Worm (Caenorhabditis elegans) whole organism, L3 larva: ENCODE measurements around the gene T09F3.2.

Source experiments
- ZK546.5 ChIP-seq: sonication (generic microtip); optimal IDR thresholded peaks from 2 replicates; lab custom pipeline; 2017; ENCODE audit warnings: missing biosample characterization, missing genetic modification characterization
- ceh-16 ChIP-seq: sonication (generic microtip); optimal IDR thresholded peaks from 2 replicates; lab custom pipeline; 2017; ENCODE audit warnings: missing biosample characterization, missing genetic modification characterization
- ceh-28 ChIP-seq: fragments of 150-350 bp; optimal IDR thresholded peaks from 2 replicates; lab custom pipeline; 2014; ENCODE audit warnings: missing biosample characterization, missing genetic modification reagents, missing genetic modification characterization
- ceh-82 ChIP-seq: fragments of 150-350 bp; optimal IDR thresholded peaks from 2 replicates; lab custom pipeline; 2014; ENCODE audit warnings: missing biosample characterization, missing genetic modification characterization
- daf-12 ChIP-seq: fragments of 150-350 bp; optimal IDR thresholded peaks from 2 replicates; lab custom pipeline; 2014; ENCODE audit warnings: missing biosample characterization, missing genetic modification reagents, missing genetic modification characterization
- egl-27 ChIP-seq: sonication (generic microtip); optimal IDR thresholded peaks from 4 replicates; lab custom pipeline; 2017; ENCODE audit warnings: missing biosample characterization, missing genetic modification reagents, missing genetic modification characterization
- egl-5 ChIP-seq: fragments of 150-350 bp; optimal IDR thresholded peaks from 2 replicates; lab custom pipeline; 2017; ENCODE audit warnings: missing biosample characterization, missing genetic modification reagents, missing genetic modification characterization, inconsistent platforms
- elt-1 ChIP-seq: fragments of 150-350 bp; optimal IDR thresholded peaks from 2 replicates; lab custom pipeline; 2014; ENCODE audit warnings: missing biosample characterization, missing genetic modification characterization
- elt-2 ChIP-seq: sonication (generic microtip); optimal IDR thresholded peaks from 2 replicates; lab custom pipeline; 2016; ENCODE audit warnings: missing genetic modification reagents, mild to moderate bottlenecking, missing genetic modification characterization, missing compliant biosample characterization
- elt-3 ChIP-seq, 3 experiments: fragments of 150-350 bp in 1 of 3; sonication (generic microtip) in 2 of 3; optimal IDR thresholded peaks; 2 replicates in 2 of 3; 4 replicates in 1 of 3; lab custom pipeline; 2014 to 2017; ENCODE audit warnings: missing biosample characterization in 3 of 3, missing genetic modification characterization in 3 of 3
- eor-1 ChIP-seq, 2 experiments: fragments of 150-350 bp; optimal IDR thresholded peaks; 2 replicates each; lab custom pipeline; 2014 to 2018; ENCODE audit warnings: missing biosample characterization in 2 of 2, missing genetic modification characterization in 2 of 2
- fkh-10 ChIP-seq: sonication (generic microtip); optimal IDR thresholded peaks from 2 replicates; lab custom pipeline; 2017; ENCODE audit warnings: missing biosample characterization, missing genetic modification reagents, missing genetic modification characterization
- fkh-2 ChIP-seq: fragments of 150-350 bp; optimal IDR thresholded peaks from 2 replicates; lab custom pipeline; 2014; ENCODE audit warnings: missing biosample characterization, missing genetic modification reagents, missing genetic modification characterization
- fos-1 ChIP-seq: fragments of 150-350 bp; optimal IDR thresholded peaks from 2 replicates; lab custom pipeline; 2014; ENCODE audit warnings: missing biosample characterization, missing genetic modification characterization
- hmg-11 ChIP-seq: sonication (generic microtip); optimal IDR thresholded peaks from 2 replicates; lab custom pipeline; 2016; ENCODE audit warnings: missing genetic modification characterization, missing compliant biosample characterization
- jun-1 ChIP-seq: fragments of 150-350 bp; optimal IDR thresholded peaks from 2 replicates; lab custom pipeline; 2014; ENCODE audit warnings: missing biosample characterization, missing genetic modification reagents, missing genetic modification characterization
- lin-15B ChIP-seq: fragments of 150-350 bp; optimal IDR thresholded peaks from 2 replicates; lab custom pipeline; 2014; ENCODE audit warnings: missing biosample characterization, missing genetic modification characterization
- lin-39 ChIP-seq: fragments of 150-350 bp; optimal IDR thresholded peaks from 2 replicates; lab custom pipeline; 2018; ENCODE audit warnings: missing biosample characterization, missing genetic modification reagents, missing genetic modification characterization
- lsy-12 ChIP-seq: sonication (generic microtip); optimal IDR thresholded peaks from 2 replicates; lab custom pipeline; 2016; ENCODE audit warnings: mild to moderate bottlenecking, missing genetic modification characterization, missing compliant biosample characterization
- mdl-1 ChIP-seq: fragments of 150-350 bp; optimal IDR thresholded peaks from 2 replicates; lab custom pipeline; 2014; ENCODE audit warnings: missing biosample characterization, missing genetic modification characterization
- nfya-1 ChIP-seq: sonication (generic microtip); optimal IDR thresholded peaks from 2 replicates; lab custom pipeline; 2017; ENCODE audit warnings: missing genetic modification characterization, mild to moderate bottlenecking, missing compliant biosample characterization, antibody characterized with exemption, moderate library complexity; ENCODE audit not compliant: insufficient read depth
- nhr-12 ChIP-seq: fragments of 150-350 bp; optimal IDR thresholded peaks from 2 replicates; lab custom pipeline; 2014; ENCODE audit warnings: missing biosample characterization, missing genetic modification characterization
- nhr-23 ChIP-seq: fragments of 150-350 bp; optimal IDR thresholded peaks from 2 replicates; lab custom pipeline; 2014; ENCODE audit warnings: missing biosample characterization, missing genetic modification reagents, missing genetic modification characterization
- nhr-237 ChIP-seq: fragments of 150-350 bp; optimal IDR thresholded peaks from 2 replicates; lab custom pipeline; 2014; ENCODE audit warnings: missing biosample characterization, missing genetic modification characterization
- nhr-25 ChIP-seq: sonication (generic microtip); optimal IDR thresholded peaks from 2 replicates; lab custom pipeline; 2017; ENCODE audit warnings: missing biosample characterization, missing genetic modification characterization
- nhr-28 ChIP-seq: fragments of 150-350 bp; optimal IDR thresholded peaks from 2 replicates; lab custom pipeline; 2014; ENCODE audit warnings: missing biosample characterization, missing genetic modification characterization
- nhr-43 ChIP-seq: sonication (generic microtip); optimal IDR thresholded peaks from 2 replicates; lab custom pipeline; 2016; ENCODE audit warnings: mild to moderate bottlenecking, missing genetic modification characterization, missing compliant biosample characterization; ENCODE audit not compliant: poor library complexity, severe bottlenecking
- nhr-67 ChIP-seq: fragments of 150-350 bp; optimal IDR thresholded peaks from 2 replicates; lab custom pipeline; 2014; ENCODE audit warnings: missing biosample characterization, missing genetic modification characterization
- nhr-76 ChIP-seq: fragments of 150-350 bp; sonication (generic microtip); optimal IDR thresholded peaks from 5 replicates; lab custom pipeline; 2014; ENCODE audit warnings: missing biosample characterization, missing genetic modification characterization
- nhr-77 ChIP-seq: fragments of 150-350 bp; optimal IDR thresholded peaks from 2 replicates; lab custom pipeline; 2014; ENCODE audit warnings: missing biosample characterization, missing genetic modification characterization
- pha-4 ChIP-seq: fragments of 150-350 bp; optimal IDR thresholded peaks from 2 replicates; lab custom pipeline; 2014; ENCODE audit warnings: missing biosample characterization, missing genetic modification reagents, missing genetic modification characterization
- pqm-1 ChIP-seq: fragments of 150-350 bp; optimal IDR thresholded peaks from 2 replicates; lab custom pipeline; 2017; ENCODE audit warnings: missing biosample characterization, missing genetic modification characterization, inconsistent platforms
- sea-2 ChIP-seq: fragments of 150-350 bp; sonication (generic microtip); optimal IDR thresholded peaks from 4 replicates; lab custom pipeline; 2014; ENCODE audit warnings: missing biosample characterization, missing genetic modification reagents, missing genetic modification characterization
- snpc-4 ChIP-seq: fragments of 150-350 bp; optimal IDR thresholded peaks from 2 replicates; lab custom pipeline; 2014; ENCODE audit warnings: missing biosample characterization, missing genetic modification characterization
- unc-39 ChIP-seq: sonication (generic microtip); optimal IDR thresholded peaks from 4 replicates; lab custom pipeline; 2017; ENCODE audit warnings: missing biosample characterization, missing genetic modification characterization
- unc-62 ChIP-seq: fragments of 150-350 bp; sonication (generic microtip); optimal IDR thresholded peaks from 4 replicates; lab custom pipeline; 2014; ENCODE audit warnings: missing biosample characterization, missing genetic modification reagents, missing genetic modification characterization
- zag-1 ChIP-seq: fragments of 150-350 bp; optimal IDR thresholded peaks from 2 replicates; lab custom pipeline; 2014; ENCODE audit warnings: missing biosample characterization, missing genetic modification characterization
- ztf-11 ChIP-seq: fragments of 150-350 bp; optimal IDR thresholded peaks from 2 replicates; lab custom pipeline; 2014; ENCODE audit warnings: missing biosample characterization, missing genetic modification characterization
- ztf-4 ChIP-seq: fragments of 150-350 bp; optimal IDR thresholded peaks from 2 replicates; lab custom pipeline; 2014; ENCODE audit warnings: missing biosample characterization, missing genetic modification characterization

The T09F3.2 gene

ce11 chrII:10373016-10373415, 17.9 kb upstream of the T09F3.2 start:
- TF ChIP-seq pqm-1 (peak; percentile 16), ceh-16 (tag; lab: Kevin White, UChicago) (no peak), pha-4 (tag; lab: Kevin White, UChicago) (peak; percentile 67), elt-2 (tag; lab: Kevin White, UChicago) (peak; percentile 61)

- peak; percentile 61 for TF ChIP-seq egl-5 (tag; lab: Kevin White, UChicago)
- TF ChIP-seq nhr-28 (tag; lab: Kevin White, UChicago), result no peak
- TF ChIP-seq elt-3 (tag; optimal IDR thresholded peaks at IDR 0.05; lab: Kevin White, UChicago), result no peak
- TF ChIP-seq lin-39 (tag; lab: Kevin White, UChicago), result peak; percentile 17
Measured at ce11 chrII:10373536-10374169, 17.3 kb upstream of the T09F3.2 start.

ce11 chrII:10374776-10375175, 16.2 kb upstream of the T09F3.2 start:
- no peak for TF ChIP-seq nhr-237 (tag; lab: Kevin White, UChicago)
- peak; percentile 5 for TF ChIP-seq pha-4 (tag; lab: Kevin White, UChicago)

- peak; percentile 5 for TF ChIP-seq nhr-25 (tag; lab: Kevin White, UChicago)
- TF ChIP-seq ceh-28, result no peak
- no peak for TF ChIP-seq lin-39 (tag; lab: Kevin White, UChicago)
- TF ChIP-seq fos-1, result no peak
- TF ChIP-seq ztf-4, result no peak
- no peak for TF ChIP-seq nhr-77
- TF ChIP-seq pha-4 (tag; lab: Kevin White, UChicago), result no peak
- peak; percentile 19 for TF ChIP-seq nfya-1
Measured at ce11 chrII:10377901-10378300, 13.1 kb upstream of the T09F3.2 start.

- TF ChIP-seq ztf-11 (tag; lab: Kevin White, UChicago) (no peak), unc-39 (tag; lab: Kevin White, UChicago) (no peak), nhr-237 (tag; lab: Kevin White, UChicago) (no peak), fos-1 (no peak), unc-62 (no peak), egl-5 (tag; lab: Kevin White, UChicago) (no peak), nhr-67 (tag; lab: Kevin White, UChicago) (no peak), mdl-1 (tag; lab: Kevin White, UChicago) (no peak), elt-1 (no peak), daf-12 (tag; lab: Kevin White, UChicago) (no peak), lin-15B (tag; lab: Kevin White, UChicago) (no peak), zag-1 (no peak), sea-2 (no peak), pha-4 (tag; lab: Kevin White, UChicago) (no peak), ZK546.5 (no peak), ceh-28 (no peak), ztf-4 (no peak), ceh-16 (tag; lab: Kevin White, UChicago) (no peak), nhr-43 (tag; lab: Kevin White, UChicago) (no peak), elt-3 (tag; optimal IDR thresholded peaks at IDR 0.05; lab: Kevin White, UChicago) (no peak)
Measured at ce11 chrII:10379546-10379945, 11.4 kb upstream of the T09F3.2 start.

- no peak for TF ChIP-seq egl-27 (tag; lab: Kevin White, UChicago)
- TF ChIP-seq lin-39 (tag; lab: Kevin White, UChicago), result no peak
- TF ChIP-seq fkh-10 (GFP tag; lab: Kevin White, UChicago), result no peak
- TF ChIP-seq nhr-76, result no peak
- TF ChIP-seq lin-15B (tag; lab: Kevin White, UChicago), result peak; percentile 24
- TF ChIP-seq snpc-4 (tag; lab: Kevin White, UChicago), result peak; percentile 2
- peak; percentile 27 for TF ChIP-seq nhr-43 (tag; lab: Kevin White, UChicago)
- TF ChIP-seq fos-1, result peak; percentile 8
- TF ChIP-seq lsy-12 (tag; lab: Kevin White, UChicago), result peak; percentile 45
- no peak for TF ChIP-seq nhr-12 (tag; lab: Kevin White, UChicago)
- no peak for TF ChIP-seq ceh-82 (tag; lab: Kevin White, UChicago)
- no peak for TF ChIP-seq eor-1 (tag; optimal IDR thresholded peaks at IDR 0.05; lab: Kevin White, UChicago)
- no peak for TF ChIP-seq unc-39 (tag; lab: Kevin White, UChicago)
- no peak for TF ChIP-seq nhr-28 (tag; lab: Kevin White, UChicago)
- TF ChIP-seq pha-4 (tag; lab: Kevin White, UChicago), result peak; percentile 85
- no peak for TF ChIP-seq egl-5 (tag; lab: Kevin White, UChicago)
- peak; percentile 41 for TF ChIP-seq ceh-28
- TF ChIP-seq unc-62, result no peak
- no peak for TF ChIP-seq nhr-67 (tag; lab: Kevin White, UChicago)
- no peak for TF ChIP-seq daf-12 (tag; lab: Kevin White, UChicago)
- TF ChIP-seq jun-1 (tag; lab: Kevin White, UChicago), result peak; percentile 66
- no peak for TF ChIP-seq sea-2
- TF ChIP-seq elt-2 (tag; lab: Kevin White, UChicago), result peak; percentile 57
- peak; percentile 30 for TF ChIP-seq nfya-1
- no peak for TF ChIP-seq fkh-2
- peak; percentile 74 for TF ChIP-seq nhr-25 (tag; lab: Kevin White, UChicago)
- TF ChIP-seq elt-1, result no peak
- TF ChIP-seq pqm-1, result peak; percentile 33
- peak; percentile 79 for TF ChIP-seq hmg-11 (tag; lab: Kevin White, UChicago)
- peak; percentile 76 for TF ChIP-seq nhr-23 (tag; lab: Kevin White, UChicago)
- no peak for TF ChIP-seq ceh-16 (tag; lab: Kevin White, UChicago)
Measured at ce11 chrII:10382247-10382646, 8.7 kb upstream of the T09F3.2 start.
